Worm (Caenorhabditis elegans) whole organism, mixed stage, embryonic: Measurements from ENCODE around the gene F47E1.4.

Experiments
- blmp-1 ChIP-seq: fragments of 150-350 bp; optimal IDR thresholded peaks from 2 replicates; lab custom pipeline; 2014; ENCODE audit warnings: missing biosample characterization, missing genetic modification characterization
- ces-1 ChIP-seq: fragments of 150-350 bp; optimal IDR thresholded peaks from 2 replicates; lab custom pipeline; 2014; ENCODE audit warnings: missing biosample characterization, missing genetic modification reagents, missing genetic modification characterization
- elt-1 ChIP-seq: sonication (generic microtip); optimal IDR thresholded peaks from 2 replicates; lab custom pipeline; 2017; ENCODE audit warnings: missing genetic modification characterization, mild to moderate bottlenecking, missing compliant biosample characterization, antibody characterized with exemption, moderate library complexity, borderline replicate concordance; ENCODE audit not compliant: insufficient read depth
- elt-3 ChIP-seq: fragments of 150-350 bp; optimal IDR thresholded peaks from 2 replicates; lab custom pipeline; 2014; ENCODE audit warnings: missing biosample characterization, missing genetic modification characterization
- mab-5 ChIP-seq: fragments of 150-350 bp; optimal IDR thresholded peaks from 2 replicates; lab custom pipeline; 2014; ENCODE audit warnings: missing biosample characterization, missing genetic modification characterization
- nhr-2 ChIP-seq: fragments of 150-350 bp; optimal IDR thresholded peaks from 2 replicates; lab custom pipeline; 2014; ENCODE audit warnings: missing biosample characterization, missing genetic modification characterization
- nhr-237 ChIP-seq: fragments of 150-350 bp; optimal IDR thresholded peaks from 2 replicates; lab custom pipeline; 2014; ENCODE audit warnings: missing biosample characterization, missing genetic modification characterization
- nhr-28 ChIP-seq: fragments of 150-350 bp; optimal IDR thresholded peaks from 2 replicates; lab custom pipeline; 2014; ENCODE audit warnings: missing biosample characterization, missing genetic modification characterization
- nhr-76 ChIP-seq: sonication (generic microtip); optimal IDR thresholded peaks from 2 replicates; lab custom pipeline; 2017; ENCODE audit warnings: missing biosample characterization, missing genetic modification characterization
- pha-4 ChIP-seq: fragments of 150-350 bp; optimal IDR thresholded peaks from 2 replicates; lab custom pipeline; 2018; ENCODE audit warnings: missing biosample characterization, missing genetic modification reagents, missing genetic modification characterization
- snpc-4 ChIP-seq: fragments of 150-350 bp; optimal IDR thresholded peaks from 2 replicates; lab custom pipeline; 2014; ENCODE audit warnings: missing biosample characterization, missing genetic modification characterization
- unc-39 ChIP-seq: fragments of 150-350 bp; optimal IDR thresholded peaks from 2 replicates; lab custom pipeline; 2014; ENCODE audit warnings: missing biosample characterization, missing genetic modification characterization
- ztf-11 ChIP-seq: fragments of 150-350 bp; optimal IDR thresholded peaks from 2 replicates; lab custom pipeline; 2014; ENCODE audit warnings: missing biosample characterization, missing genetic modification characterization

- no peak for TF ChIP-seq nhr-76 (tag; lab: Kevin White, UChicago)
- no peak for TF ChIP-seq nhr-237 (tag; lab: Kevin White, UChicago)
- no peak for TF ChIP-seq elt-1
- no peak for TF ChIP-seq elt-3 (tag; lab: Kevin White, UChicago)
- TF ChIP-seq ztf-11 (tag; lab: Kevin White, UChicago), result no peak
- no peak for TF ChIP-seq snpc-4
- TF ChIP-seq nhr-28 (tag; lab: Kevin White, UChicago), result no peak
- no peak for TF ChIP-seq blmp-1 (tag; lab: Kevin White, UChicago)
- TF ChIP-seq nhr-2 (tag; lab: Kevin White, UChicago), result no peak
- no peak for TF ChIP-seq pha-4
- no peak for TF ChIP-seq ces-1 (GFP tag; lab: Kevin White, UChicago)
- TF ChIP-seq unc-39 (tag; lab: Kevin White, UChicago), result no peak
- no peak for TF ChIP-seq mab-5 (tag; lab: Kevin White, UChicago)
Measured at ce11 chrX:9023816-9024215, 38.8 kb upstream of the F47E1.4 start.
